Fruit fly (Drosophila melanogaster): Measurements from ENCODE around the gene CG14711.

The CG14711 gene

dm6 chr3R:11657786-11658193 lies 34.7 kb downstream of the CG14711 start (continued):
- peak; percentile 33 for TF ChIP-seq CG13424 (tag; optimal IDR thresholded peaks at IDR 0.05)
- peak; percentile 59 for TF ChIP-seq lab (GFP tag; optimal IDR thresholded peaks at IDR 0.05)
- peak; percentile 12 for TF ChIP-seq CG3281 (GFP tag; optimal IDR thresholded peaks at IDR 0.05)
- TF ChIP-seq zfh2 (GFP tag; optimal IDR thresholded peaks at IDR 0.05), result peak; percentile 52
- no peak for TF ChIP-seq lov (optimal IDR thresholded peaks at IDR 0.05)
- TF ChIP-seq lov (GFP tag; IDR thresholded peaks at IDR 0.05), result 0 out of 3 replicates have a peak, but pooled peaks have one; percentile 12
- peak; percentile 19 for TF ChIP-seq CG10147 (GFP tag; optimal IDR thresholded peaks at IDR 0.05)
- peak; percentile 36 for TF ChIP-seq CG9727 (GFP tag; optimal IDR thresholded peaks at IDR 0.05)
- TF ChIP-seq Awh (GFP tag; IDR thresholded peaks at IDR 0.05), result peak; percentile 24; the same call in 1 of the 2 replicates
- TF ChIP-seq Asciz (GFP tag; optimal IDR thresholded peaks at IDR 0.05), result peak; percentile 3
- peak; percentile 44 for TF ChIP-seq tap (tag; optimal IDR thresholded peaks at IDR 0.05)
- TF ChIP-seq CG11456 (GFP tag; IDR thresholded peaks at IDR 0.05), result peak; percentile 61; the same call in 1 of the 3 replicates
- no peak for TF ChIP-seq insv (GFP tag; optimal IDR thresholded peaks at IDR 0.05)
- TF ChIP-seq Med (GFP tag), result peak; percentile 81
- TF ChIP-seq CG31441 (GFP tag; IDR thresholded peaks at IDR 0.05), result peak; percentile 14; the same call in 1 of the 2 replicates
- peak; percentile 30 for TF ChIP-seq CG17359 (tag; optimal IDR thresholded peaks at IDR 0.05)
- 0 out of 3 replicates have a peak, but pooled peaks have one; percentile 35 for TF ChIP-seq Dbx (GFP tag; IDR thresholded peaks at IDR 0.05)
- TF ChIP-seq pum (GFP tag; optimal IDR thresholded peaks at IDR 0.05), result peak; percentile 4
- TF ChIP-seq CG9817 (tag; optimal IDR thresholded peaks at IDR 0.05), result peak; percentile 10
- peak; percentile 74 for TF ChIP-seq CG12769 (tag; optimal IDR thresholded peaks at IDR 0.05)
- no peak for TF ChIP-seq org-1 (GFP tag; optimal IDR thresholded peaks at IDR 0.05)
- no peak for TF ChIP-seq CG31365 (tag; optimal IDR thresholded peaks at IDR 0.05)
- TF ChIP-seq Pdp1 (GFP tag; optimal IDR thresholded peaks at IDR 0.05), result peak; percentile 15 to 43
- TF ChIP-seq Ets65A (GFP tag), result peak; percentile 78
- peak; percentile 50 for TF ChIP-seq Meics (GFP tag; optimal IDR thresholded peaks at IDR 0.05)
- peak; percentile 79 for TF ChIP-seq Rfx (GFP tag; IDR thresholded peaks at IDR 0.05)
- peak; percentile 68 for TF ChIP-seq CG13894 (tag; optimal IDR thresholded peaks at IDR 0.05)
- TF ChIP-seq Deaf1 (tag; optimal IDR thresholded peaks at IDR 0.05), result peak; percentile 15
- TF ChIP-seq mam (GFP tag; optimal IDR thresholded peaks at IDR 0.05), result peak; percentile 49
- TF ChIP-seq Bteb2 (GFP tag; optimal IDR thresholded peaks at IDR 0.05), result peak; percentile 9
- TF ChIP-seq CG12155 (GFP tag; optimal IDR thresholded peaks at IDR 0.05), result peak; percentile 26
- peak; percentile 22 for TF ChIP-seq Side (GFP tag; optimal IDR thresholded peaks at IDR 0.05)
- TF ChIP-seq CG10366 (GFP tag; IDR thresholded peaks at IDR 0.05), result no peak; the same call in 1 of the 2 replicates
- TF ChIP-seq Hsf (GFP tag; optimal IDR thresholded peaks at IDR 0.05), result peak; percentile 20
- peak; percentile 16; the same call in 1 of the 2 replicates for TF ChIP-seq sob (GFP tag; IDR thresholded peaks at IDR 0.05)
- TF ChIP-seq CG13624 (GFP tag; optimal IDR thresholded peaks at IDR 0.05), result peak; percentile 34
- peak; percentile 18 for TF ChIP-seq crc (GFP tag; optimal IDR thresholded peaks at IDR 0.05)
- peak; percentile 31 for TF ChIP-seq gcm (GFP tag; optimal IDR thresholded peaks at IDR 0.05)
- TF ChIP-seq B-H1 (GFP tag; IDR thresholded peaks at IDR 0.05), result no peak
- TF ChIP-seq CG10267 (tag; optimal IDR thresholded peaks at IDR 0.05), result peak; percentile 16
- TF ChIP-seq CG14710 (tag; optimal IDR thresholded peaks at IDR 0.05), result peak; percentile 4
- TF ChIP-seq lbe (GFP tag; optimal IDR thresholded peaks at IDR 0.05), result peak; percentile 81
- TF ChIP-seq seq (GFP tag; IDR thresholded peaks at IDR 0.05), result no peak
- peak; percentile 23 for TF ChIP-seq CG30403 (GFP tag; optimal IDR thresholded peaks at IDR 0.05)
- TF ChIP-seq CG8924 (tag; optimal IDR thresholded peaks at IDR 0.05), result peak; percentile 13
- peak; percentile 50 for TF ChIP-seq CG18262 (tag; optimal IDR thresholded peaks at IDR 0.05)
- peak; percentile 75 for TF ChIP-seq vvl (GFP tag; IDR thresholded peaks at IDR 0.05)
- TF ChIP-seq kni (GFP tag; optimal IDR thresholded peaks at IDR 0.05), result peak; percentile 77
- TF ChIP-seq CG7372 (GFP tag; IDR thresholded peaks at IDR 0.05), result no peak
- peak; percentile 44 for TF ChIP-seq gro (GFP tag; optimal IDR thresholded peaks at IDR 0.05)
- TF ChIP-seq CG12236 (GFP tag; optimal IDR thresholded peaks at IDR 0.05), result peak; percentile 10

Data from whole organism, embryonic.